Worm (Caenorhabditis elegans): ENCODE data around the gene lurp-3.

The lurp-3 gene

DNA sequence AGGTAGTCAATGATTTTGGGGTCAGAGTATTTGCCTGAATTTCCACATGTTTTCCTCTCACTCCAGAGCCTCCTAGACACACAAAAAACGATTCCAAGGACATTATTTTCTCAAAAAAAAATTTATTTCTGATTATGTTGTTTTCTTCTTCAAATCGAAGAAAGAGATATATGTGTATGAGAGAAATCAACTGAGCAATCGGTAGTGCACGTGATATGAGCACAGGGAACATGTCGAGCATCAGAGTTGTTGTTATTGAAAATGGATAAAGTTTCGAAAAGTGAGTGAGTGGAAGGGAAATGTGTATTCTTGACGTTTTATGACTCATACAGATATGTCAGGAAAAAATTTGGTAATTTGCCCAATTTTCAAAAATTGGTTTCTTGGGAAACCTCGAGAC lies 16.5 kb downstream of the lurp-3 start:
- no peak for TF ChIP-seq unc-62 (GFP tag; optimal IDR thresholded peaks at IDR 0.05)

- no peak for TF ChIP-seq unc-62 (GFP tag; optimal IDR thresholded peaks at IDR 0.05)
Measured at ce11 chrV:13473467-13473866, 17.9 kb downstream of the lurp-3 start, which contains the start of gene T10G3.1. Gene T10G3.1, minus strand, starts transcription at chrV:13473679.

DNA sequence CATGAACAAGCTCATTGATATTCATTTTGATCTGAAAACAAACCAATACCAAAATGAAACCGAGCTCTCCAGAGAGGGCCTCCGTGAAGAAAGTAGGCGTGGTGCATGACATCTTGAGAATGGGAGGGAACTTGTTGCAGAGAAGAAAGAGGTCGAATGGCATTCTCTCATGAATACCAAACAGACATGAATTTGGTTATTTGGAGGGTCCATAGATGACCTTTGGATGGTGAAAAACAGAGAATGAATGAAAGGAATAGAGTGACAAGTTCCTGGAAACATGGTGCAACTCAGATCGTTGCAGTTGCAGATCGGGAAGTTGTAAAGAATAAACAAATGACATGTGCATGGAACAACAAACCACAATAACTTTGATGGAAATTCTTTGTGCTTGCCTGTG lies 20.8 kb downstream of the lurp-3 start, which contains the start of gene T10G3.8:
TSS of gene T10G3.8 (minus strand) at position 101 of the 400 bp plus-strand sequence.
- TF ChIP-seq unc-62 (GFP tag; optimal IDR thresholded peaks at IDR 0.05) = no peak

- no peak for TF ChIP-seq unc-62 (GFP tag; optimal IDR thresholded peaks at IDR 0.05)
Measured at ce11 chrV:13479766-13480165, 24.2 kb downstream of the lurp-3 start, which contains the start of gene T10G3.2. Gene T10G3.2, minus strand, starts transcription at chrV:13479866.

DNA sequence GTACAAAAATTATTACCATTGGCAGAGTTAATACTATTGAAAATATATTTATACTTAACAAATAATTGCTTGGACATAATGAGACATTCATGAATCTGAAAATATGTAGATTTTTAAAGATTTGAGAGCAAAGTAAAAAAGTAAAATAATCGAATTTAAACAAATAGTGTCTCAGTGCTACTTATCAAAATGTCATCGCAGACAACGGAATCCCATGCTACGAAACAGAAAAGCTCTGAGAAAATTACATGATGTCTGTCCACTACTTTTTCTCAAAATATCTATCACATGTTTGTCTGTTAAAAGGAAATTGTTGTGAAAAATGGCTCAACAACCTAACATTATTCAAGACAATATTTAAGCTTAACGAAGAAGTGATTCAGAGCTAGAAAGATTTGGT lies 28.8 kb downstream of the lurp-3 start, which contains the start of gene T10G3.4:
TSS of gene T10G3.4 (minus strand) at position 101 of the 400 bp plus-strand sequence.
- TF ChIP-seq unc-62 (GFP tag; optimal IDR thresholded peaks at IDR 0.05) = no peak

- no peak for TF ChIP-seq unc-62 (GFP tag; optimal IDR thresholded peaks at IDR 0.05)
Measured at ce11 chrV:13485732-13486131, 30.2 kb downstream of the lurp-3 start.

DNA sequence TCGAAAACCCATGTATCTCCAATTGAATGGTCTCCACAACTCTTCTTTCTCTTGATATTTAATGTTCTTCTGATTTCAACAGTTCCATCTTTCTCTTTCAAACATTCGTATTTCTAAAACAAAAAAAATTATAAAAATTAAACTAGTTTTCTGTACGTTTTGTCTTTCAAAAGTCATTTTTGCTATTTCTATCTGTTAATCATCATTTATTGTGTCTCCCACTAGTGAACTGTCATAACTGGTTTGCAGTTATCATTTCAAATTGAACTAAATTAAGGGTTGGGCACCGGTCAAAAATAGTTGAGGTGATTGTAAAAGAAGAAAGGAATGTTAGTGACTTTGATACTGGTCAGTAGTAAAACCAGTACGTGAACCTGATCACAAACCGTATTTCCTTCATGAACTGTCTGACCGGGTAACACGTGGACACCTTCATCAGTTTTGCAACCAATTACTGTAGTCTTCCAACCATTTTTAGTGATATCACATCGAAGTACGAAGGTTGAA lies 32.8 kb downstream of the lurp-3 start:
- no peak for TF ChIP-seq unc-62 (GFP tag; optimal IDR thresholded peaks at IDR 0.05)

ce11 chrV:13489830-13490229 lies 34.3 kb downstream of the lurp-3 start, which contains the start of gene T10G3.3:
Gene T10G3.3, minus strand, starts transcription at chrV:13490199.
- TF ChIP-seq unc-62 (GFP tag; optimal IDR thresholded peaks at IDR 0.05) = no peak

DNA sequence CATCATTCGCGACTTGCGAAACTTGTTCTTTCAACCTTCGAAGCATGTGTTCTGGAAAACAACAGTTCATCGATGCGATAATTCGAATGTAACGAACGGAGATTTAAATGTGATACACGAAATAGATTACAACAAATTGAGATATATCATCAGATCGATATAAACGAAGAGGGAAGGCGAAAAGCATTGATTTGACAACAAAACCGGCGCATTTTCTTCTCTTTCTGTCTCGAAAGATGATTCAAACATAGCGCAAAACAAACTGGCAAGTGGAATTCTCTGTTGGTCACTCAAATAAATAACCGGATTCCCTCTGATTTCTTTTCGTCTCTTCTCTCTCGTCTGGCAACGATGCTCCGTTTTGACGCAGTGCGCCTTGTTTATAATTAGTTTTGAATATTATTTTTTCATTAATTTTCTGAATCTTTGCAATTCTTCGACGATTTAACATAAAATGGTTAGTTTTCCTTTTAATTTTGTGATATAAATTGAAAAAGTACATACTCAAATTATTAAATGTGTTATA lies 41.8 kb downstream of the lurp-3 start, which contains the start of the genes eea-1 and gut-2:
TSS of gene eea-1 (minus strand) at position 51 of the 526 bp plus-strand sequence.
TSS of gene gut-2 (plus strand) at position 369 of the 526 bp plus-strand sequence.
- TF ChIP-seq unc-62 (GFP tag; optimal IDR thresholded peaks at IDR 0.05) = no peak

- no peak for TF ChIP-seq unc-62 (GFP tag; optimal IDR thresholded peaks at IDR 0.05)
Measured at ce11 chrV:13499227-13499626, 43.7 kb downstream of the lurp-3 start.

- no peak for TF ChIP-seq unc-62 (GFP tag; optimal IDR thresholded peaks at IDR 0.05)
Measured at ce11 chrV:13506321-13506720, 50.8 kb downstream of the lurp-3 start, which contains the start of gene R11G10.4. Gene R11G10.4, plus strand, starts transcription at chrV:13506621.
